Fruit fly (Drosophila melanogaster): ENCODE measurements around the gene HGTX.
A peak's percentile ranks its signal among the peaks of the same experiment; 100 is the strongest.

The HGTX gene

DNA sequence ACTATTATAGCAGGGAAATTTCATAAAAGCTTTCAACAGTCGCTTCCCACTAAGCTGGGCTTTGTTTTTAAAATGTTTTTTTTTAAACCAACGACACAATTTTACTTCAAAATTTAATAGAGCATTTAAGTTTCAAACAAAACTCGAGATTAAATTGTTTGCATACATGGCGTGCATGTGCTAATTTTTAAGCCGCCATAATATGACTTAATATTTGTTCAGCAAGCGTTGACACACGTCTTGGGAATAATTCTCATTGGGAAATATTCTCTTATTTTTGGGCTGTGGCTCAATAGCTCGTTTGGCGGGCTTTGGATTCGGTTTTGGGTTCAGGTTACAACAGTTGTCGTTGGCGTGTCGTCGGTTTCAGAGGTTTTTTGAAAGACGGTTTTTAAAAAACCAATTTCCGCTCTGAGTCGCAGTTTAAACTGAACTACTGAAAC, 23.1 kb upstream of the HGTX start, which contains the start of gene CG9628 (continued):
- TF ChIP-seq Hr3 (GFP tag; optimal IDR thresholded peaks at IDR 0.05) (no peak), Sox102F (GFP tag; optimal IDR thresholded peaks at IDR 0.05) (no peak), Xbp1 (GFP tag; optimal IDR thresholded peaks at IDR 0.05) (no peak), repo (GFP tag; optimal IDR thresholded peaks at IDR 0.05) (no peak), Scr (GFP tag; IDR thresholded peaks at IDR 0.05; ENCODE audit: partially characterized antibody) (no peak), E2f2 (GFP tag; IDR thresholded peaks at IDR 0.05) (peak; percentile 38; the same call in 1 of the 2 replicates), ac (GFP tag; optimal IDR thresholded peaks at IDR 0.05) (no peak), CG12071 (GFP tag; optimal IDR thresholded peaks at IDR 0.05) (peak; percentile 53), Abd-B (GFP tag; optimal IDR thresholded peaks at IDR 0.05) (no peak), kay (GFP tag; optimal IDR thresholded peaks at IDR 0.05) (no peak), CG12744 (GFP tag; optimal IDR thresholded peaks at IDR 0.05) (no peak), CG17359 (tag; optimal IDR thresholded peaks at IDR 0.05) (no peak), CG4424 (GFP tag; optimal IDR thresholded peaks at IDR 0.05) (peak; percentile 30), Hsf (GFP tag; optimal IDR thresholded peaks at IDR 0.05) (no peak), eyg (GFP tag; optimal IDR thresholded peaks at IDR 0.05) (peak; percentile 14), ci (GFP tag; IDR thresholded peaks at IDR 0.05) (peak; percentile 43; the same call in 1 of the 3 replicates), CG11085 (GFP tag; IDR thresholded peaks at IDR 0.05) (no peak), CG12104 (GFP tag; optimal IDR thresholded peaks at IDR 0.05) (no peak), Adf1 (GFP tag; IDR thresholded peaks at IDR 0.05) (no peak), wek (GFP tag; optimal IDR thresholded peaks at IDR 0.05) (no peak), Ssrp (tag; optimal IDR thresholded peaks at IDR 0.05) (no peak), ap (GFP tag; IDR thresholded peaks at IDR 0.05) (no peak), CG6272 (GFP tag; IDR thresholded peaks at IDR 0.05) (no peak), dm (GFP tag; optimal IDR thresholded peaks at IDR 0.05) (no peak), CG3163 (GFP tag; optimal IDR thresholded peaks at IDR 0.05) (peak; percentile 94), CG6654 (GFP tag; optimal IDR thresholded peaks at IDR 0.05) (no peak), CG2120 (GFP tag; optimal IDR thresholded peaks at IDR 0.05) (peak; percentile 32), psq (GFP tag; optimal IDR thresholded peaks at IDR 0.05) (no peak), CoRest (tag; optimal IDR thresholded peaks at IDR 0.05) (no peak), fd96Cb (tag; optimal IDR thresholded peaks at IDR 0.05) (peak; percentile 15), eve (GFP tag; optimal IDR thresholded peaks at IDR 0.05) (no peak), CG1603 (tag; optimal IDR thresholded peaks at IDR 0.05) (peak; percentile 15), CG8359 (GFP tag; optimal IDR thresholded peaks at IDR 0.05; ENCODE audit: borderline replicate concordance) (no peak), exex (tag; optimal IDR thresholded peaks at IDR 0.05) (no peak), HLHmδ (GFP tag; optimal IDR thresholded peaks at IDR 0.05) (no peak), CG8388 (GFP tag; optimal IDR thresholded peaks at IDR 0.05) (no peak), nau (GFP tag; optimal IDR thresholded peaks at IDR 0.05) (peak; percentile 46), Nf-YC (tag; optimal IDR thresholded peaks at IDR 0.05) (no peak), Mad (GFP tag; optimal IDR thresholded peaks at IDR 0.05) (no peak), E2f1 (GFP tag; IDR thresholded peaks at IDR 0.05) (0 out of 2 replicates have a peak, but pooled peaks have one; percentile 7), CG30431 (GFP tag; optimal IDR thresholded peaks at IDR 0.05) (no peak), Six4 (GFP tag; optimal IDR thresholded peaks at IDR 0.05) (peak; percentile 22), zen (tag; optimal IDR thresholded peaks at IDR 0.05) (no peak), ro (GFP tag; IDR thresholded peaks at IDR 0.05) (no peak), slou (GFP tag; optimal IDR thresholded peaks at IDR 0.05) (no peak), CG13894 (tag; optimal IDR thresholded peaks at IDR 0.05) (peak; percentile 33), CG7786 (GFP tag; optimal IDR thresholded peaks at IDR 0.05) (no peak)
